Worm (Caenorhabditis elegans) whole organism, late embryonic: ENCODE data around the gene nhr-103.

Experiments
- K09A11.1 ChIP-seq: sonication (generic microtip); optimal IDR thresholded peaks from 2 replicates; lab custom pipeline; 2017; ENCODE audit warnings: antibody characterized with exemption, mild to moderate bottlenecking, missing genetic modification characterization, missing compliant biosample characterization; ENCODE audit not compliant: insufficient read depth
- ama-1 ChIP-seq: fragments of 150-350 bp; optimal IDR thresholded peaks from 2 replicates; lab custom pipeline; 2014
- ceh-14 ChIP-seq: sonication (generic microtip); optimal IDR thresholded peaks from 2 replicates; lab custom pipeline; 2016; ENCODE audit warnings: missing genotype, missing genetic modification characterization, missing compliant biosample characterization
- ceh-18 ChIP-seq: sonication (generic microtip); optimal IDR thresholded peaks from 2 replicates; lab custom pipeline; 2016; ENCODE audit warnings: missing genetic modification characterization, missing compliant biosample characterization
- ceh-2 ChIP-seq: sonication (generic microtip); optimal IDR thresholded peaks from 2 replicates; lab custom pipeline; 2016; ENCODE audit warnings: missing genotype, missing genetic modification characterization, missing compliant biosample characterization
- ceh-30 ChIP-seq: fragments of 150-350 bp; optimal IDR thresholded peaks from 2 replicates; lab custom pipeline; 2014; ENCODE audit warnings: missing biosample characterization, missing genetic modification characterization
- ceh-31 ChIP-seq: sonication (generic microtip); optimal IDR thresholded peaks from 2 replicates; lab custom pipeline; 2016; ENCODE audit warnings: missing genetic modification characterization, missing compliant biosample characterization
- ceh-34 ChIP-seq: sonication (generic microtip); optimal IDR thresholded peaks from 2 replicates; lab custom pipeline; 2016; ENCODE audit warnings: mild to moderate bottlenecking, missing genetic modification characterization, missing compliant biosample characterization
- ceh-45 ChIP-seq: fragments of 200-800 bp; sonication (Bioruptor generic); IDR thresholded peaks from 2 replicates; pipeline ENCODE4 v1.3.6; 2022; ENCODE audit warnings: missing genetic modification reagents, missing genetic modification characterization, missing compliant biosample characterization
- ceh-6 ChIP-seq: fragments of 200-800 bp; sonication (Bioruptor generic); optimal IDR thresholded peaks from 2 replicates; lab custom pipeline; 2018; ENCODE audit warnings: mild to moderate bottlenecking, missing genetic modification characterization, missing compliant biosample characterization
- elt-2 ChIP-seq: sonication (generic microtip); optimal IDR thresholded peaks from 2 replicates; lab custom pipeline; 2016; ENCODE audit warnings: missing genetic modification reagents, missing genetic modification characterization, missing compliant biosample characterization
- ets-4 ChIP-seq: sonication (generic microtip); optimal IDR thresholded peaks from 2 replicates; lab custom pipeline; 2016; ENCODE audit warnings: missing genetic modification characterization, missing compliant biosample characterization
- fax-1 ChIP-seq: sonication (generic microtip); optimal IDR thresholded peaks from 2 replicates; lab custom pipeline; 2016; ENCODE audit warnings: missing genotype, missing genetic modification characterization, missing compliant biosample characterization
- fkh-6 ChIP-seq: sonication (generic microtip); optimal IDR thresholded peaks from 2 replicates; lab custom pipeline; 2016; ENCODE audit warnings: missing genetic modification characterization, missing compliant biosample characterization
- hlh-13 ChIP-seq: fragments of 200-800 bp; sonication (Bioruptor generic); optimal IDR thresholded peaks from 2 replicates; lab custom pipeline; 2018; ENCODE audit warnings: mild to moderate bottlenecking, missing genetic modification characterization, missing compliant biosample characterization
- hlh-30 ChIP-seq: sonication (generic microtip); optimal IDR thresholded peaks from 2 replicates; lab custom pipeline; 2017; ENCODE audit warnings: antibody characterized with exemption, missing genetic modification characterization, missing compliant biosample characterization; ENCODE audit not compliant: insufficient read depth
- hlh-6 ChIP-seq: sonication (generic microtip); optimal IDR thresholded peaks from 2 replicates; lab custom pipeline; 2016; ENCODE audit warnings: missing genotype, missing genetic modification characterization, missing compliant biosample characterization
- madf-2 ChIP-seq: sonication (generic microtip); optimal IDR thresholded peaks from 2 replicates; lab custom pipeline; 2017; ENCODE audit warnings: missing genetic modification characterization, missing compliant biosample characterization
- nfya-1 ChIP-seq: sonication (generic microtip); optimal IDR thresholded peaks from 2 replicates; lab custom pipeline; 2017; ENCODE audit warnings: missing genetic modification characterization, mild to moderate bottlenecking, missing compliant biosample characterization, antibody characterized with exemption, moderate library complexity
- nhr-11 ChIP-seq: fragments of 150-350 bp; optimal IDR thresholded peaks from 2 replicates; lab custom pipeline; 2014; ENCODE audit warnings: missing biosample characterization, missing genetic modification characterization
- nhr-232 ChIP-seq: sonication (generic microtip); optimal IDR thresholded peaks from 2 replicates; lab custom pipeline; 2016; ENCODE audit warnings: missing genetic modification characterization, missing compliant biosample characterization
- npax-4 ChIP-seq: sonication (generic microtip); optimal IDR thresholded peaks from 2 replicates; lab custom pipeline; 2016; ENCODE audit warnings: missing genetic modification characterization, missing compliant biosample characterization
- odd-2 ChIP-seq: sonication (generic microtip); optimal IDR thresholded peaks from 2 replicates; lab custom pipeline; 2017; ENCODE audit warnings: antibody characterized with exemption, mild to moderate bottlenecking, missing genetic modification characterization, missing compliant biosample characterization
- pag-3 ChIP-seq: sonication (generic microtip); optimal IDR thresholded peaks from 2 replicates; lab custom pipeline; 2016; ENCODE audit warnings: missing compliant biosample characterization, missing genetic modification characterization, borderline replicate concordance
- pax-1 ChIP-seq: fragments of 150-350 bp; optimal IDR thresholded peaks from 2 replicates; lab custom pipeline; 2014; ENCODE audit warnings: missing biosample characterization, missing genetic modification characterization
- pha-4 ChIP-seq: fragments of 150-350 bp; optimal IDR thresholded peaks from 2 replicates; lab custom pipeline; 2018; ENCODE audit warnings: missing biosample characterization, missing genetic modification reagents, missing genetic modification characterization
- pros-1 ChIP-seq: fragments of 150-350 bp; optimal IDR thresholded peaks from 2 replicates; lab custom pipeline; 2014; ENCODE audit warnings: missing biosample characterization, missing genetic modification reagents, missing genetic modification characterization
- sox-2 ChIP-seq: fragments of 200-800 bp; sonication (Bioruptor generic); IDR thresholded peaks from 2 replicates; pipeline ENCODE4 v1.3.6; 2022; ENCODE audit warnings: missing genetic modification reagents, missing genetic modification characterization, missing compliant biosample characterization
- sox-4 ChIP-seq: sonication (generic microtip); optimal IDR thresholded peaks from 2 replicates; lab custom pipeline; 2017; ENCODE audit warnings: mild to moderate bottlenecking, missing genetic modification characterization, inconsistent platforms, missing compliant biosample characterization
- tbx-2 ChIP-seq: sonication (generic microtip); optimal IDR thresholded peaks from 2 replicates; lab custom pipeline; 2016; ENCODE audit warnings: missing genetic modification characterization, missing compliant biosample characterization
- ttx-3 ChIP-seq: sonication (generic microtip); optimal IDR thresholded peaks from 2 replicates; lab custom pipeline; 2016; ENCODE audit warnings: missing genetic modification reagents, missing genetic modification characterization, missing compliant biosample characterization
- unc-42 ChIP-seq: sonication (generic microtip); optimal IDR thresholded peaks from 2 replicates; lab custom pipeline; 2016; ENCODE audit warnings: missing genotype, missing genetic modification characterization, missing compliant biosample characterization

Gene nhr-103

ce11 chrV:2207527-2207926 is 17.7 kb upstream of the nhr-103 start:
- TF ChIP-seq sox-2 (no peak), nfya-1 (peak; percentile 92), pha-4 (tag; lab: Kevin White, UChicago) (no peak), odd-2 (tag; lab: Kevin White, UChicago) (no peak), ceh-18 (tag; lab: Kevin White, UChicago) (no peak), unc-42 (tag; lab: Kevin White, UChicago) (no peak), ama-1 (lab: Kevin White, UChicago) (no peak)

ce11 chrV:2211936-2212335 is 13.3 kb upstream of the nhr-103 start, which contains the start of gene nhr-133:
Gene nhr-133 (minus strand): TSS chrV:2212118.
- TF ChIP-seq pha-4 (tag; lab: Kevin White, UChicago) = no peak
- TF ChIP-seq hlh-30 (tag; lab: Kevin White, UChicago) = peak; percentile 37
- TF ChIP-seq, all 69 proteins: peak for 1

DNA sequence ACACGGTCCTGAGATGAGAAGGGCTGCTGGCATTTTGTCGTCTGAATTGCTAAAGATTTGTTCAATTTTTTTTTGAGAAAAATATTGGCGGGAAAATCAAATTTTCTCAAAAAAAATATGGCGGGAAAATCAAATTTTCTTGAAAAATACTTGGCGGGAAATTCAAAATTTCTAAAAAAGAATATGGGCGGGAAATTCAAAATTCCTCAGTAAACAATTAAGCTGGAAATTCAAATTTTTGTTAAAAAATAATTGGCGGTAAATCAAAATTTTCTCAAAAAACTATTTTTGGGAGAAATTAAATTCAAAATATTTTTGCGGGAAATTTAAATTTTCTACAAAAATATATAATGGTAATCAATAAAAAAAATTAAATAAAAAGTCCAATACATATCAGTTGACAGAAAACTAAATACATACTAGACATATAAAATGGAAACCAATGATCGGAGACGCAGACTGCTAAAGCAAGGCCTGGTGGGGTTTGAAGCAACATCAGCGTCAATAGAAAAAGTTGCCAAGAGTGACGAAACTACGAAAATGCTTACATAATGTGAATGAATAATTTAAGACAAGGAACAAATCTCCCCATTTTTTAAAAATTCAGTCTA is 10.7 kb upstream of the nhr-103 start, which contains the start of gene nhr-184:
Gene nhr-184 (minus strand): TSS at position 51 of the 611 bp plus-strand sequence.
- TF ChIP-seq ceh-34 (tag; lab: Kevin White, UChicago) (no peak), hlh-30 (tag; lab: Kevin White, UChicago) (no peak), pros-1 (tag; lab: Kevin White, UChicago) (no peak), ceh-30 (tag; lab: Kevin White, UChicago) (no peak), npax-4 (tag; lab: Kevin White, UChicago) (no peak), pax-1 (no peak), ets-4 (no peak), nhr-11 (tag; lab: Kevin White, UChicago) (no peak), hlh-6 (tag; lab: Kevin White, UChicago) (no peak), tbx-2 (tag; lab: Kevin White, UChicago) (no peak), madf-2 (no peak), hlh-13 (GFP tag; lab: Kevin White, UChicago) (no peak), fax-1 (tag; lab: Kevin White, UChicago) (no peak), ceh-6 (no peak)

DNA sequence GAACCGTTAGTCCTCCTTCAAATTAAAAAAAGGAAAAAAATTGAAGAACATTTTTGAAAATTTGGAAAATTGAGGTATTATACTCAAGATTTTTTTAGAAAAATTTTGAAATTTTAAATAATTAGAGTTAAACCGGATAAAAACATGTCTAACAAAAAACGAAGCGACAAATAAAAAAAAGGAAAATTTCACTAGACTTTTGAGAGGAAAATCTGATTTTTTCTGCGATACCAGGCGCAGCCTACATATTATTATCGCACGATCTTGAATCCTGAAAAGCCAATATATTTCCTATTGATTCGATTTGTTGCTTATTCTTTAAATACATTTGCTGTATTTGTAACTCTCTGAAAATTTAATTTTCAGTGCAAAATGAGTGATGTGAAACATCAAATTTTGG is 9.9 kb upstream of the nhr-103 start, which contains the start of gene nstp-8:
Gene nstp-8 (plus strand): TSS at position 301 of the 400 bp plus-strand sequence.
- TF ChIP-seq ttx-3 (tag; lab: Kevin White, UChicago) (no peak), ama-1 (lab: Kevin White, UChicago) (no peak), ceh-45 (no peak), nhr-232 (tag; lab: Kevin White, UChicago) (no peak), ceh-31 (tag; lab: Kevin White, UChicago) (no peak), ceh-2 (tag; lab: Kevin White, UChicago) (no peak)
- TF ChIP-seq, all 69 proteins: peak for 0

- TF ChIP-seq ceh-14 (tag; lab: Kevin White, UChicago) (no peak), sox-4 (no peak), unc-42 (tag; lab: Kevin White, UChicago) (no peak), hlh-13 (GFP tag; lab: Kevin White, UChicago) (no peak), K09A11.1 (tag; lab: Kevin White, UChicago) (no peak), fkh-6 (no peak), ceh-2 (tag; lab: Kevin White, UChicago) (no peak), elt-2 (tag; lab: Kevin White, UChicago) (no peak), hlh-6 (tag; lab: Kevin White, UChicago) (no peak), pag-3 (tag; lab: Kevin White, UChicago) (no peak)
Measured at ce11 chrV:2216927-2217326, 8.3 kb upstream of the nhr-103 start.
